Fruit fly (Drosophila melanogaster): Measurements from ENCODE around the gene pins.

The pins gene

DNA sequence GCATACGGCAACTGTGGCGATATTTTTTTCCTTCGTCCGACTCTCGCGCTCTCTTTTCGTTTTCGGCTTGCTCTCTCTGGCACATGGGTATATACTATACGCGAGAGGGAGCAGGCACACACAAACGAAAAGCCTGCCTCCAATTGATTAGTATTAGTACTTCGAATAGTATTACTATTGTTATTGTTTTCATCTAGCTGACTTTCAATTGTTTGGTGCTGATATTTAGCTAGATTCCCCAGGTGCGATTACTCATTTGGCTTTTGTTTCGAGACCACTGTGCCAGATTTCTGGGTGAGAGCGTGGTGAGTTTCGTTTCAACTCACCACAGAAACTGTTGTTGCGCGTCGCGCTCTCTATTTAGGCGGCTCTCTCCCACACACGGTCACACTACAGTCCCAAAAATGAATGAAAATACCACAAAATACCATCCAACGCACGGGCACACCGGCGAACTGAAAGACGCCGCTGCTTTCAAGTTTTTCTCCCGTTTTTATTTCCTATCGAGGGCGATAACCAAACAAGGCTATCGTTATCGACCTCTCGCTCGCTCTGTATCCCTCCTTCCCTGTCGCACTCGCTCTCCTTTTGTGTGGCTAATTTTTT lies 1.3 kb upstream of the pins start (continued):
- TF ChIP-seq pnt (GFP tag; optimal IDR thresholded peaks at IDR 0.05) (peak; percentile 31), sug (tag; optimal IDR thresholded peaks at IDR 0.05) (peak; percentile 67), CG31224 (GFP tag; IDR thresholded peaks at IDR 0.05) (no peak), CG7372 (GFP tag; IDR thresholded peaks at IDR 0.05) (no peak), YL-1 (GFP tag; optimal IDR thresholded peaks at IDR 0.05) (peak; percentile 15), BtbVII (GFP tag; optimal IDR thresholded peaks at IDR 0.05) (peak; percentile 78), CG2875 (GFP tag; optimal IDR thresholded peaks at IDR 0.05) (peak; percentile 57), dmrt99B (tag; optimal IDR thresholded peaks at IDR 0.05) (peak; percentile 64), CG33557 (GFP tag; optimal IDR thresholded peaks at IDR 0.05) (peak; percentile 39), salm (tag; optimal IDR thresholded peaks at IDR 0.05) (peak; percentile 65), CG18619 (GFP tag; optimal IDR thresholded peaks at IDR 0.05) (peak; percentile 37), kni (GFP tag; optimal IDR thresholded peaks at IDR 0.05) (no peak), kay (GFP tag; optimal IDR thresholded peaks at IDR 0.05) (peak; percentile 52), Hand (GFP tag; optimal IDR thresholded peaks at IDR 0.05) (peak; percentile 57), CG10209 (GFP tag; optimal IDR thresholded peaks at IDR 0.05) (peak; percentile 21), repo (GFP tag; optimal IDR thresholded peaks at IDR 0.05) (no peak), CG12942 (GFP tag; optimal IDR thresholded peaks at IDR 0.05) (peak; percentile 8), CG17385 (GFP tag; optimal IDR thresholded peaks at IDR 0.05) (peak; percentile 67), CG10979 (tag; optimal IDR thresholded peaks at IDR 0.05) (peak; percentile 51), B-H2 (GFP tag; optimal IDR thresholded peaks at IDR 0.05) (peak; percentile 55), CG18599 (GFP tag; optimal IDR thresholded peaks at IDR 0.05) (peak; percentile 89), scrt (GFP tag; optimal IDR thresholded peaks at IDR 0.05) (peak; percentile 50), fru (optimal IDR thresholded peaks at IDR 0.05) (no peak), nmo (GFP tag; optimal IDR thresholded peaks at IDR 0.05) (peak; percentile 30), CG11093 (GFP tag; IDR thresholded peaks at IDR 0.05) (0 out of 3 replicates have a peak, but pooled peaks have one; percentile 30), CG1647 (GFP tag; optimal IDR thresholded peaks at IDR 0.05) (no peak), CG15514 (GFP tag; optimal IDR thresholded peaks at IDR 0.05) (peak; percentile 77), pfk (GFP tag; optimal IDR thresholded peaks at IDR 0.05) (peak; percentile 30), cas (GFP tag; IDR thresholded peaks at IDR 0.05) (no peak), CG7357 (GFP tag; IDR thresholded peaks at IDR 0.05) (0 out of 3 replicates have a peak, but pooled peaks have one; percentile 32), Asciz (GFP tag; optimal IDR thresholded peaks at IDR 0.05) (peak; percentile 53), Lpt (GFP tag; optimal IDR thresholded peaks at IDR 0.05) (no peak), Dad (GFP tag; optimal IDR thresholded peaks at IDR 0.05) (no peak), CG31365 (tag; optimal IDR thresholded peaks at IDR 0.05) (peak; percentile 54), CG18476 (GFP tag; optimal IDR thresholded peaks at IDR 0.05) (peak; percentile 37), Jarid2 (GFP tag; optimal IDR thresholded peaks at IDR 0.05) (peak; percentile 25), CG32767 (GFP tag; IDR thresholded peaks at IDR 0.05) (no peak), CG5245 (GFP tag; optimal IDR thresholded peaks at IDR 0.05) (peak; percentile 16), CG2116 (GFP tag; optimal IDR thresholded peaks at IDR 0.05) (peak; percentile 53), CG8924 (tag; optimal IDR thresholded peaks at IDR 0.05) (peak; percentile 81), CG13424 (tag; optimal IDR thresholded peaks at IDR 0.05) (peak; percentile 71), usp (GFP tag; optimal IDR thresholded peaks at IDR 0.05) (no peak), CG8290 (GFP tag; optimal IDR thresholded peaks at IDR 0.05) (no peak), CG8290 (tag; optimal IDR thresholded peaks at IDR 0.05) (peak in 1 of 2 experiments; percentile 88), Dref (GFP tag; IDR thresholded peaks at IDR 0.05) (no peak), Med (GFP tag) (peak; percentile 95), Fer1 (GFP tag; optimal IDR thresholded peaks at IDR 0.05) (peak; percentile 89), pho (GFP tag; optimal IDR thresholded peaks at IDR 0.05) (peak; percentile 11), CG15011 (GFP tag; optimal IDR thresholded peaks at IDR 0.05) (no peak), CoRest (tag; optimal IDR thresholded peaks at IDR 0.05) (peak; percentile 33)

Data from whole organism, embryonic.